Fruit fly (Drosophila melanogaster): ENCODE measurements around the gene TfIIB.

Gene TfIIB

dm6 chr2L:10413251-10414127, 17.6 kb upstream of the TfIIB start, which contains the start of the genes CG5355 and Klp31E:
CG5355 (minus strand) TSS chr2L:10413463.
Klp31E (plus strand) TSS chr2L:10414017.
- TF ChIP-seq caup (GFP tag; optimal IDR thresholded peaks at IDR 0.05; ENCODE audit: severe bottlenecking) (peak; percentile 61), Med (GFP tag) (peak; percentile 84), CG17385 (GFP tag; optimal IDR thresholded peaks at IDR 0.05) (peak; percentile 47), Lhr (GFP tag; optimal IDR thresholded peaks at IDR 0.05) (peak; percentile 19), stwl (tag; optimal IDR thresholded peaks at IDR 0.05) (peak; percentile 3), Sry-δ (GFP tag; optimal IDR thresholded peaks at IDR 0.05) (peak; percentile 69), CG4617 (GFP tag; optimal IDR thresholded peaks at IDR 0.05; ENCODE audit: borderline replicate concordance) (peak; percentile 6), Camta (GFP tag; optimal IDR thresholded peaks at IDR 0.05) (no peak), CG7556 (GFP tag; optimal IDR thresholded peaks at IDR 0.05) (peak; percentile 84), btn (GFP tag; optimal IDR thresholded peaks at IDR 0.05) (no peak), hth (optimal IDR thresholded peaks at IDR 0.05) (no peak), CG17829 (tag; optimal IDR thresholded peaks at IDR 0.05) (peak; percentile 84), CG14441 (GFP tag; IDR thresholded peaks at IDR 0.05) (no peak), Sry-β (GFP tag; optimal IDR thresholded peaks at IDR 0.05) (peak; percentile 29), pfk (GFP tag; optimal IDR thresholded peaks at IDR 0.05) (peak; percentile 41), oc (tag; optimal IDR thresholded peaks at IDR 0.05) (no peak), Stat92E (GFP tag; optimal IDR thresholded peaks at IDR 0.05) (no peak), cg (GFP tag; optimal IDR thresholded peaks at IDR 0.05) (no peak), CG13296 (GFP tag; optimal IDR thresholded peaks at IDR 0.05) (peak; percentile 61), aop (GFP tag; IDR thresholded peaks at IDR 0.05) (0 out of 2 replicates have a peak, but pooled peaks have one; percentile 11), CG6689 (GFP tag; IDR thresholded peaks at IDR 0.05) (peak; percentile 71), BtbVII (GFP tag; optimal IDR thresholded peaks at IDR 0.05) (peak; percentile 56), CG12236 (GFP tag; optimal IDR thresholded peaks at IDR 0.05) (no peak), bcd (GFP tag; optimal IDR thresholded peaks at IDR 0.05) (peak; percentile 72), CG13894 (tag; optimal IDR thresholded peaks at IDR 0.05) (no peak), ara (GFP tag; IDR thresholded peaks at IDR 0.05) (peak; percentile 72), CG34422 (GFP tag; IDR thresholded peaks at IDR 0.05) (peak; percentile 18; the same call in 1 of the 3 replicates), CG1529 (GFP tag; optimal IDR thresholded peaks at IDR 0.05) (peak; percentile 1), CG31388 (GFP tag; optimal IDR thresholded peaks at IDR 0.05) (peak; percentile 28), gro (GFP tag; optimal IDR thresholded peaks at IDR 0.05) (no peak), HLHmδ (GFP tag; optimal IDR thresholded peaks at IDR 0.05) (no peak), Xrp1 (GFP tag; IDR thresholded peaks at IDR 0.05) (peak; percentile 56; the same call in 1 of the 2 replicates), gfzf (GFP tag; optimal IDR thresholded peaks at IDR 0.05) (peak; percentile 23), zf30C (GFP tag; optimal IDR thresholded peaks at IDR 0.05) (no peak), stc (GFP tag; IDR thresholded peaks at IDR 0.05) (0 out of 2 replicates have a peak, but pooled peaks have one; percentile 26), Fer1 (GFP tag; optimal IDR thresholded peaks at IDR 0.05) (peak; percentile 34), nerfin-2 (GFP tag; IDR thresholded peaks at IDR 0.05; ENCODE audit: partially characterized antibody) (no peak), jigr1 (GFP tag; IDR thresholded peaks at IDR 0.05) (no peak), CG14965 (GFP tag; optimal IDR thresholded peaks at IDR 0.05; ENCODE audit: borderline replicate concordance) (no peak), CG6813 (GFP tag; optimal IDR thresholded peaks at IDR 0.05) (no peak), zen2 (GFP tag; IDR thresholded peaks at IDR 0.05; ENCODE audit: partially characterized antibody) (peak; percentile 63; the same call in 2 of the 3 replicates), Ets97D (GFP tag; optimal IDR thresholded peaks at IDR 0.05) (peak; percentile 15), corto (GFP tag; optimal IDR thresholded peaks at IDR 0.05) (no peak), Ets65A (GFP tag) (peak; percentile 72), gcm2 (GFP tag; optimal IDR thresholded peaks at IDR 0.05) (peak; percentile 35), CG2712 (tag; optimal IDR thresholded peaks at IDR 0.05) (peak; percentile 85), pan (optimal IDR thresholded peaks at IDR 0.05) (no peak), pan (GFP tag; optimal IDR thresholded peaks at IDR 0.05 in 1 of 2, IDR thresholded peaks at IDR 0.05 in 1 of 2) (peak in 1 of 2 experiments; percentile 63)
